Worm (Caenorhabditis elegans) whole organism, L1 larva: ENCODE measurements around the gene prp-18.
A peak's percentile ranks its signal among the peaks of the same experiment; 100 is the strongest.

Experiments
- C16A3.4 ChIP-seq: fragments of 150-350 bp; optimal IDR thresholded peaks from 2 replicates; lab custom pipeline; 2014; ENCODE audit warnings: missing biosample characterization, missing genetic modification characterization
- F16B12.6 ChIP-seq: fragments of 150-350 bp; optimal IDR thresholded peaks from 2 replicates; lab custom pipeline; 2014; ENCODE audit warnings: missing biosample characterization, missing genetic modification characterization
- Y116A8C.19 ChIP-seq: sonication (generic microtip); optimal IDR thresholded peaks from 2 replicates; lab custom pipeline; 2016; ENCODE audit warnings: missing compliant biosample characterization, missing genetic modification characterization, borderline replicate concordance
- ceh-8 ChIP-seq: fragments of 200-800 bp; sonication (Bioruptor generic); optimal IDR thresholded peaks from 2 replicates; lab custom pipeline; 2018; ENCODE audit warnings: mild to moderate bottlenecking, missing genetic modification characterization, moderate library complexity, missing compliant biosample characterization
- ceh-82 ChIP-seq, 3 experiments: fragments of 150-350 bp in 1 of 3; sonication (generic microtip) in 2 of 3; optimal IDR thresholded peaks; 2 replicates each; lab custom pipeline; 2014 to 2017; ENCODE audit warnings: missing biosample characterization in 3 of 3, missing genetic modification characterization in 3 of 3
- ceh-88 ChIP-seq: fragments of 200-800 bp; sonication (Bioruptor generic); IDR thresholded peaks from 2 replicates; pipeline ENCODE4 v1.3.6; 2022; ENCODE audit warnings: missing genetic modification characterization, missing compliant biosample characterization
- ces-1 ChIP-seq: fragments of 150-350 bp; optimal IDR thresholded peaks from 2 replicates; lab custom pipeline; 2014; ENCODE audit warnings: missing biosample characterization, missing genetic modification reagents, missing genetic modification characterization
- dpl-1 ChIP-seq, 3 experiments: fragments of 150-350 bp in 2 of 3; sonication (generic microtip) in 1 of 3; optimal IDR thresholded peaks; 2 replicates each; lab custom pipeline; 2014 to 2017; ENCODE audit warnings: missing biosample characterization in 3 of 3, missing genetic modification characterization in 3 of 3, missing genetic modification reagents in 3 of 3
- efl-1 ChIP-seq, 4 experiments: fragments of 150-350 bp; optimal IDR thresholded peaks in 3 of 4; peaks in 1 of 4; 1 replicate in 1 of 4; 2 replicates in 3 of 4; lab custom pipeline; 2014; ENCODE audit warnings: missing biosample characterization in 2 of 4, missing genetic modification characterization in 2 of 4, missing genetic modification reagents in 2 of 4
- efl-3 ChIP-seq: fragments of 200-800 bp; sonication (Bioruptor generic); optimal IDR thresholded peaks from 2 replicates; lab custom pipeline; 2018; ENCODE audit warnings: mild to moderate bottlenecking, missing genetic modification characterization, missing compliant biosample characterization
- egl-13 ChIP-seq: sonication (generic microtip); optimal IDR thresholded peaks from 2 replicates; lab custom pipeline; 2016; ENCODE audit warnings: missing genotype, missing genetic modification reagents, missing genetic modification characterization, missing compliant biosample characterization
- fos-1 ChIP-seq: fragments of 150-350 bp; optimal IDR thresholded peaks from 2 replicates; lab custom pipeline; 2014; ENCODE audit warnings: missing biosample characterization, missing genetic modification characterization
- hlh-4 ChIP-seq: sonication (generic microtip); optimal IDR thresholded peaks from 2 replicates; lab custom pipeline; 2016; ENCODE audit warnings: mild to moderate bottlenecking, missing genetic modification characterization, missing compliant biosample characterization
- jun-1 ChIP-seq: fragments of 150-350 bp; optimal IDR thresholded peaks from 2 replicates; lab custom pipeline; 2014; ENCODE audit warnings: missing biosample characterization, missing genetic modification reagents, missing genetic modification characterization
- lin-13 ChIP-seq: fragments of 150-350 bp; optimal IDR thresholded peaks from 2 replicates; lab custom pipeline; 2014; ENCODE audit warnings: missing biosample characterization, missing genetic modification reagents, missing genetic modification characterization
- lin-39 ChIP-seq: fragments of 150-350 bp; optimal IDR thresholded peaks from 2 replicates; lab custom pipeline; 2014; ENCODE audit warnings: missing biosample characterization, missing genetic modification reagents, missing genetic modification characterization
- lir-3 ChIP-seq: sonication (generic microtip); optimal IDR thresholded peaks from 2 replicates; lab custom pipeline; 2016; ENCODE audit warnings: mild to moderate bottlenecking, missing genetic modification characterization, moderate library complexity, missing compliant biosample characterization; ENCODE audit not compliant: poor library complexity
- lsy-2 ChIP-seq, 2 experiments: fragments of 150-350 bp; optimal IDR thresholded peaks; 2 replicates each; lab custom pipeline; 2014; ENCODE audit warnings: missing biosample characterization in 2 of 2, missing genetic modification characterization in 2 of 2
- nhr-237 ChIP-seq: fragments of 150-350 bp; optimal IDR thresholded peaks from 2 replicates; lab custom pipeline; 2014; ENCODE audit warnings: missing biosample characterization, missing genetic modification characterization
- nhr-28 ChIP-seq: fragments of 150-350 bp; optimal IDR thresholded peaks from 2 replicates; lab custom pipeline; 2014; ENCODE audit warnings: missing biosample characterization, missing genetic modification characterization
- nhr-47 ChIP-seq: sonication (generic microtip); optimal IDR thresholded peaks from 2 replicates; lab custom pipeline; 2016; ENCODE audit warnings: mild to moderate bottlenecking, missing genetic modification characterization, moderate library complexity, missing compliant biosample characterization
- nhr-71 ChIP-seq: sonication (generic microtip); optimal IDR thresholded peaks from 2 replicates; lab custom pipeline; 2016; ENCODE audit warnings: mild to moderate bottlenecking, missing genetic modification characterization, moderate library complexity, missing compliant biosample characterization
- nhr-76 ChIP-seq: sonication (generic microtip); optimal IDR thresholded peaks from 2 replicates; lab custom pipeline; 2017; ENCODE audit warnings: missing biosample characterization, missing genetic modification characterization
- nhr-85 ChIP-seq: sonication (generic microtip); peaks from one replicate; lab custom pipeline; 2016; ENCODE audit warnings: missing genetic modification characterization, inconsistent platforms, missing compliant biosample characterization
- pqm-1 ChIP-seq: sonication (generic microtip); optimal IDR thresholded peaks from 3 replicates; lab custom pipeline; 2017; ENCODE audit warnings: missing biosample characterization, missing genetic modification characterization
- skn-1 ChIP-seq: fragments of 150-350 bp; optimal IDR thresholded peaks from 2 replicates; lab custom pipeline; 2014; ENCODE audit warnings: missing biosample characterization, missing genetic modification characterization
- snpc-4 ChIP-seq: fragments of 150-350 bp; optimal IDR thresholded peaks from 2 replicates; lab custom pipeline; 2014; ENCODE audit warnings: missing biosample characterization, missing genetic modification characterization
- unc-130 ChIP-seq: fragments of 150-350 bp; optimal IDR thresholded peaks from 2 replicates; lab custom pipeline; 2017; ENCODE audit warnings: missing biosample characterization, missing genetic modification characterization, inconsistent platforms
- unc-86 ChIP-seq: sonication (generic microtip); optimal IDR thresholded peaks from 2 replicates; lab custom pipeline; 2016; ENCODE audit warnings: missing genetic modification characterization, missing compliant biosample characterization
- unc-98 ChIP-seq: fragments of 200-800 bp; sonication (Bioruptor generic); IDR thresholded peaks from 2 replicates; pipeline ENCODE4 v1.3.6; 2022; ENCODE audit warnings: missing genetic modification characterization, missing compliant biosample characterization
- zag-1 ChIP-seq: fragments of 150-350 bp; optimal IDR thresholded peaks from 2 replicates; lab custom pipeline; 2014; ENCODE audit warnings: missing biosample characterization, missing genetic modification characterization
- zip-4 ChIP-seq: fragments of 200-800 bp; sonication (Bioruptor generic); optimal IDR thresholded peaks from 2 replicates; lab custom pipeline; 2018; ENCODE audit warnings: mild to moderate bottlenecking, missing genetic modification characterization, moderate library complexity, missing compliant biosample characterization
- ztf-4 ChIP-seq: fragments of 150-350 bp; optimal IDR thresholded peaks from 2 replicates; lab custom pipeline; 2014; ENCODE audit warnings: missing biosample characterization, missing genetic modification characterization

prp-18 gene

DNA sequence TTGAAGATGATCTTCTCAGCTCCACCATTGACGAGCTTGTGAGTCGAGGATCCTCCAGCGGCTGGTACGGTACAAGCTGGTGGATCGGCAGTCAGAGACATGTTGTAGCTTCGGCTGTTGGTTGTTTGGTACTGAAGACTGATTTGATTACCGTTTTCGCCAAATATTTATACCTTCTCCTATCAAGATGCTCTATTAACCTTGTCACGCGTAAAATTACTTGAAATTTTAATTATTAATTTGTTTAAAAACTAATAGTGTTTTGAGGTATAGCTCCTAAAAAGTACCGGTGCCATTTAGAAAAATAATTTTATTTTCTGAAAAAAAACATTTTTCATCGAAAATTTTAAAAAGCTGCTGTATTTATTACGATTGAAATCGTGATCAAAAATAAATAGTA is 33.3 kb downstream of the prp-18 start, which contains the start of gene ssp-10:
Gene ssp-10 (minus strand): TSS at position 101 of the 400 bp plus-strand sequence.
- TF ChIP-seq unc-86 (tag; lab: Kevin White, UChicago) (no peak), hlh-4 (no peak), nhr-71 (no peak), ztf-4 (tag; lab: Kevin White, UChicago) (no peak), zag-1 (tag; lab: Kevin White, UChicago) (no peak), lir-3 (no peak), jun-1 (no peak), F16B12.6 (no peak), zip-4 (GFP tag; lab: Kevin White, UChicago) (no peak), egl-13 (no peak), ceh-8 (no peak)

ce11 chrIV:9849624-9850023 is 34.6 kb downstream of the prp-18 start, which contains the start of gene K07F5.8:
Gene K07F5.8, minus strand, starts transcription at chrIV:9849724.
- TF ChIP-seq skn-1 (tag; lab: Kevin White, UChicago) = no peak
- no peak for TF ChIP-seq ceh-8
- no peak for TF ChIP-seq lsy-2 (tag; optimal IDR thresholded peaks at IDR 0.05; lab: Kevin White, UChicago)
- TF ChIP-seq unc-98 = no peak
- no peak for TF ChIP-seq Y116A8C.19 (tag; lab: Kevin White, UChicago)
- TF ChIP-seq lir-3 = no peak
- TF ChIP-seq ceh-82 (tag; optimal IDR thresholded peaks at IDR 0.05; lab: Kevin White, UChicago) = no peak
- TF ChIP-seq nhr-237 (tag; lab: Kevin White, UChicago) = no peak
- TF ChIP-seq ceh-88 (GFP tag; lab: Robert Waterston, UW) = no peak
- no peak for TF ChIP-seq C16A3.4 (tag; lab: Kevin White, UChicago)
- TF ChIP-seq unc-86 (tag; lab: Kevin White, UChicago) = no peak
- no peak for TF ChIP-seq snpc-4
- no peak for TF ChIP-seq ces-1 (GFP tag; lab: Kevin White, UChicago)
- no peak for TF ChIP-seq nhr-76 (tag; lab: Kevin White, UChicago)
- no peak for TF ChIP-seq pqm-1 (tag; lab: Kevin White, UChicago)
- TF ChIP-seq lin-13 (GFP tag; lab: Kevin White, UChicago) = no peak
- TF ChIP-seq, all 84 proteins: peak for 0

ce11 chrIV:9848075-9848474 is 36.1 kb downstream of the prp-18 start, which contains the start of gene K07F5.7:
Gene K07F5.7, minus strand, starts transcription at chrIV:9848175.
- TF ChIP-seq fos-1 = no peak
- TF ChIP-seq lin-39 (tag; lab: Kevin White, UChicago) = no peak

DNA sequence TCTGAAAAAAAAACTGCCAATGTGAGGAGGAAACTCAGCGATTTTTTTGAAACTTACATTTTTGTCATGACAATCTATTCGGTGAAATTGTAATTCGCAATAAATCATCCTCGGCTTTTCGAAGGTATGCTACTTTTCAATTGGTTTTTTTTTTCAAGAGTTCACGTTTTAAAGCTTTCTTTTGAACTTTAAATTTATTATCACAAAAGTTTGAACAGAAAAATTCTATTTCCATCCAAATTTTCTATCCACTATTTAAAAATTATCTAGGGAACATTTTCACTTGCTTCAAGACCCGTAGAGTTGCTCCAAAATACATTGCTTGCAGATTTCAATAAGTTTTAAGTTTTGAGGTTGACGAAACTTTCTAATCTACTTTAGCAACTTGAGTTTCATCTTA is 37.6 kb downstream of the prp-18 start, which contains the start of gene K07F5.6:
Gene K07F5.6 (minus strand): TSS at position 101 of the 400 bp plus-strand sequence.
- TF ChIP-seq nhr-85 (tag; lab: Kevin White, UChicago) (no peak), efl-1 (optimal IDR thresholded peaks at IDR 0.05; lab: Kevin White, UChicago) (no peak), efl-1 (GFP tag; optimal IDR thresholded peaks at IDR 0.05 in 1 of 2; lab: Kevin White, UChicago) (peak in 1 of 2 experiments; percentile 64)

DNA sequence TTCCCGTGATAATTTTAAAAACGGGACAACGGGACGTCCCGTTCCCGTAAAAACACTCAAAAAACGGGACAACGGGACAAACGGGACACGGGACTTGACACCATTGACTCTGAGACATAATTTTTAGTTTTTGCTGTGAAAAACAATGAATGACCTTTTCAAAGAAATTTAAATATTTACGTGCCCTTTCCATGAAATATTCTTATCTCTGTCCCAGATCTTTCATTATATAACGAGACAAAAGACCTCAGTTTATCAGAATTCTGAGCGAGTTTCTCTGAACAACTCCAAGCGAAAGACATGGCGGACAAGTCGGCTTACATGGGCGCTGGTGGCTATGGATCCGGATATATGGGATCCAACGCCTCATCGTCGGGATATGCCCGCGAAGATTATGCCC is 40.4 kb downstream of the prp-18 start, which contains the start of gene nspd-2:
Gene nspd-2 (plus strand): TSS at position 301 of the 400 bp plus-strand sequence.
- no peak for TF ChIP-seq nhr-47 (tag; lab: Kevin White, UChicago)
- TF ChIP-seq nhr-28 (tag; lab: Kevin White, UChicago) = no peak

ce11 chrIV:9842071-9842470 is 42.1 kb downstream of the prp-18 start, which contains the start of gene K07F5.17:
Gene K07F5.17, plus strand, starts transcription at chrIV:9842371.
- TF ChIP-seq dpl-1 (GFP tag; optimal IDR thresholded peaks at IDR 0.05; lab: Kevin White, UChicago) = no peak
- TF ChIP-seq unc-130 (tag; lab: Kevin White, UChicago) = no peak
- TF ChIP-seq efl-3 (GFP tag; lab: Kevin White, UChicago) = no peak
